Fruit fly (Drosophila melanogaster) whole organism, embryonic: ENCODE measurements around the gene CG6153.

Source experiments
- Atf6 ChIP-seq: fragments of 200-800 bp; sonication (Bioruptor generic); IDR thresholded peaks from 2 replicates; pipeline ENCODE4 v1.3.6; 2022; ENCODE audit warnings: missing biosample characterization, missing genetic modification characterization
- Bdp1 ChIP-seq: fragments of 200-800 bp; sonication (Bioruptor generic); optimal IDR thresholded peaks from 3 replicates; lab custom pipeline; 2016; ENCODE audit warnings: missing biosample characterization, missing genetic modification characterization
- CG10462 ChIP-seq: fragments of 200-800 bp; sonication (Bioruptor generic); optimal IDR thresholded peaks from 2 replicates; lab custom pipeline; 2016; ENCODE audit warnings: missing biosample characterization, missing genetic modification characterization
- CG10979 ChIP-seq: fragments of 200-800 bp; sonication (Bioruptor generic); optimal IDR thresholded peaks from 2 replicates; lab custom pipeline; 2018; ENCODE audit warnings: missing biosample characterization, mild to moderate bottlenecking, missing genetic modification characterization, moderate library complexity
- CG11504 ChIP-seq: fragments of 200-800 bp; sonication (Bioruptor generic); optimal IDR thresholded peaks from 3 replicates; lab custom pipeline; 2019; ENCODE audit warnings: missing biosample characterization, mild to moderate bottlenecking, missing genetic modification characterization, moderate library complexity
- CG13287 ChIP-seq: fragments of 200-800 bp; sonication (Bioruptor generic); IDR thresholded peaks from 2 replicates; pipeline ENCODE4 v1.3.6; 2022; ENCODE audit warnings: missing biosample characterization, missing genetic modification characterization; ENCODE audit not compliant: partially characterized antibody
- CG15269 ChIP-seq: fragments of 200-800 bp; sonication (Bioruptor generic); optimal IDR thresholded peaks from 2 replicates; lab custom pipeline; 2018; ENCODE audit warnings: missing biosample characterization, mild to moderate bottlenecking, missing genetic modification characterization, moderate library complexity
- CG16863 ChIP-seq: fragments of 200-800 bp; sonication (Bioruptor generic); optimal IDR thresholded peaks from 3 replicates; lab custom pipeline; 2016; ENCODE audit warnings: missing biosample characterization, missing genetic modification characterization
- CG18262 ChIP-seq: fragments of 200-800 bp; optimal IDR thresholded peaks from 3 replicates; lab custom pipeline; 2019; ENCODE audit warnings: missing biosample characterization, mild to moderate bottlenecking, missing genetic modification characterization, moderate library complexity
- CG1832 ChIP-seq: fragments of 200-800 bp; sonication (Bioruptor generic); optimal IDR thresholded peaks from 2 replicates; lab custom pipeline; 2017; ENCODE audit warnings: missing biosample characterization, mild to moderate bottlenecking, missing genetic modification characterization, inconsistent platforms
- CG2199 ChIP-seq: fragments of 200-800 bp; sonication (Bioruptor generic); IDR thresholded peaks from 3 replicates; pipeline ENCODE4 v1.3.6; 2022; ENCODE audit warnings: missing biosample characterization, missing genetic modification characterization
- CG2712 ChIP-seq: fragments of 200-800 bp; optimal IDR thresholded peaks from 3 replicates; lab custom pipeline; 2019; ENCODE audit warnings: missing biosample characterization, mild to moderate bottlenecking, missing genetic modification characterization, moderate library complexity
- CG31441 ChIP-seq: fragments of 200-800 bp; sonication (Bioruptor generic); IDR thresholded peaks from 2 replicates; pipeline ENCODE4 v1.3.6; 2022; ENCODE audit warnings: missing biosample characterization, missing genetic modification characterization
- CG34224 ChIP-seq: fragments of 200-800 bp; sonication (Bioruptor generic); IDR thresholded peaks from 3 replicates; pipeline ENCODE4 v1.3.6; 2022; ENCODE audit warnings: missing biosample characterization, missing genetic modification characterization; ENCODE audit not compliant: partially characterized antibody
- CG3847 ChIP-seq: fragments of 200-800 bp; sonication (Bioruptor generic); IDR thresholded peaks from 2 replicates; pipeline ENCODE4 v1.3.6; 2022; ENCODE audit warnings: missing biosample characterization, missing genetic modification characterization
- CG7839 ChIP-seq: fragments of 200-800 bp; sonication (Bioruptor generic); optimal IDR thresholded peaks from 3 replicates; lab custom pipeline; 2018; ENCODE audit warnings: missing biosample characterization, mild to moderate bottlenecking, missing genetic modification characterization, moderate library complexity
- CG7987 ChIP-seq: fragments of 200-800 bp; sonication (Bioruptor generic); optimal IDR thresholded peaks from 2 replicates; lab custom pipeline; 2018; ENCODE audit warnings: missing biosample characterization, mild to moderate bottlenecking, missing genetic modification characterization, moderate library complexity
- Dll ChIP-seq: fragments of 200-800 bp; sonication (Bioruptor generic); IDR thresholded peaks from 4 replicates; pipeline ENCODE4 v1.3.6; 2022; ENCODE audit warnings: missing biosample characterization, missing genetic modification characterization; ENCODE audit not compliant: partially characterized antibody
- Doc3 ChIP-seq: fragments of 200-800 bp; sonication (Bioruptor generic); IDR thresholded peaks from 3 replicates; pipeline ENCODE4 v1.3.6; 2022; ENCODE audit warnings: missing biosample characterization, missing genetic modification characterization; ENCODE audit not compliant: partially characterized antibody
- Hsf ChIP-seq: fragments of 200-800 bp; sonication (Bioruptor generic); optimal IDR thresholded peaks from 3 replicates; lab custom pipeline; 2016; ENCODE audit warnings: missing biosample characterization, missing genetic modification characterization
- Jarid2 ChIP-seq: fragments of 200-800 bp; sonication (Bioruptor generic); optimal IDR thresholded peaks from 3 replicates; lab custom pipeline; 2017; ENCODE audit warnings: mild to moderate bottlenecking, missing biosample characterization, missing genetic modification reagents, missing genetic modification characterization
- Nf-YA ChIP-seq: fragments of 200-800 bp; sonication (Bioruptor generic); IDR thresholded peaks from 2 replicates; pipeline ENCODE4 v1.3.6; 2022; ENCODE audit warnings: missing biosample characterization, missing genetic modification characterization
- Nf-YB ChIP-seq: fragments of 200-800 bp; sonication (Bioruptor generic); optimal IDR thresholded peaks from 3 replicates; lab custom pipeline; 2019; ENCODE audit warnings: missing biosample characterization, mild to moderate bottlenecking, missing genetic modification characterization, moderate library complexity
- Trl ChIP-seq, 3 experiments: fragments of >200 bp in 2 of 3; fragments of 200-800 bp in 1 of 3; sonication (Bioruptor generic) in 1 of 3; optimal IDR thresholded peaks; 2 replicates in 1 of 3; 3 replicates in 2 of 3; lab custom pipeline; 2016 to 2017; ENCODE audit warnings: missing biosample characterization in 1 of 3, missing genetic modification characterization in 1 of 3
- cg ChIP-seq: fragments of 200-800 bp; sonication (Bioruptor generic); optimal IDR thresholded peaks from 3 replicates; lab custom pipeline; 2019; ENCODE audit warnings: missing biosample characterization, mild to moderate bottlenecking, missing genetic modification characterization, moderate library complexity
- chm ChIP-seq: fragments of 200-800 bp; sonication (Bioruptor generic); IDR thresholded peaks from 2 replicates; pipeline ENCODE4 v1.3.6; 2022; ENCODE audit warnings: missing biosample characterization, missing genetic modification characterization
- crol ChIP-seq: fragments of 200-800 bp; sonication (Bioruptor generic); IDR thresholded peaks from 2 replicates; pipeline ENCODE4 v1.3.6; 2022; ENCODE audit warnings: missing biosample characterization, missing genetic modification characterization
- dmrt99B ChIP-seq: fragments of 200-800 bp; sonication (Bioruptor generic); optimal IDR thresholded peaks from 2 replicates; lab custom pipeline; 2018; ENCODE audit warnings: missing biosample characterization, mild to moderate bottlenecking, missing genetic modification characterization, moderate library complexity
- ewg ChIP-seq: fragments of 200-800 bp; sonication (Bioruptor generic); optimal IDR thresholded peaks from 3 replicates; lab custom pipeline; 2017; ENCODE audit warnings: mild to moderate bottlenecking, missing biosample characterization, missing genetic modification reagents, missing genetic modification characterization
- gce ChIP-seq: fragments of 200-800 bp; sonication (Bioruptor generic); IDR thresholded peaks from 3 replicates; pipeline ENCODE4 v1.3.6; 2022; ENCODE audit warnings: missing biosample characterization, missing genetic modification characterization
- gem ChIP-seq: fragments of 200-800 bp; sonication (Bioruptor generic); optimal IDR thresholded peaks from 2 replicates; lab custom pipeline; 2019; ENCODE audit warnings: missing biosample characterization, mild to moderate bottlenecking, missing genetic modification characterization, moderate library complexity
- gsb-n ChIP-seq: fragments of 200-800 bp; sonication (Bioruptor generic); optimal IDR thresholded peaks from 3 replicates; lab custom pipeline; 2018; ENCODE audit warnings: missing biosample characterization, mild to moderate bottlenecking, missing genetic modification characterization
- her ChIP-seq: fragments of 200-800 bp; sonication (Bioruptor generic); optimal IDR thresholded peaks from 2 replicates; lab custom pipeline; 2016; ENCODE audit warnings: missing biosample characterization, missing genetic modification characterization
- lola ChIP-seq, 3 experiments: fragments of >200 bp in 2 of 3; fragments of 200-800 bp in 1 of 3; sonication (Bioruptor generic) in 1 of 3; optimal IDR thresholded peaks; 2 replicates each; lab custom pipeline; 2017 to 2019; ENCODE audit warnings: missing biosample characterization in 3 of 3, missing genetic modification characterization in 3 of 3, mild to moderate bottlenecking in 1 of 3, moderate library complexity in 1 of 3
- mld ChIP-seq: fragments of 200-800 bp; sonication (Bioruptor generic); IDR thresholded peaks from 3 replicates; pipeline ENCODE4 v1.3.6; 2022; ENCODE audit warnings: missing biosample characterization, missing genetic modification characterization; ENCODE audit not compliant: partially characterized antibody
- nau ChIP-seq: fragments of 200-800 bp; sonication (Bioruptor generic); optimal IDR thresholded peaks from 3 replicates; lab custom pipeline; 2017; ENCODE audit warnings: missing biosample characterization, mild to moderate bottlenecking, missing genetic modification characterization, missing genetic modification reagents
- nerfin-1 ChIP-seq: fragments of 200-800 bp; sonication (Bioruptor generic); optimal IDR thresholded peaks from 3 replicates; lab custom pipeline; 2019; ENCODE audit warnings: missing biosample characterization, mild to moderate bottlenecking, missing genetic modification characterization, moderate library complexity
- oc ChIP-seq: fragments of 200-800 bp; sonication (Bioruptor generic); optimal IDR thresholded peaks from 2 replicates; lab custom pipeline; 2018; ENCODE audit warnings: missing biosample characterization, mild to moderate bottlenecking, missing genetic modification characterization, moderate library complexity
- pb ChIP-seq: fragments of 200-800 bp; sonication (Bioruptor generic); optimal IDR thresholded peaks from 3 replicates; lab custom pipeline; 2016; ENCODE audit warnings: missing biosample characterization, missing genetic modification characterization
- pfk ChIP-seq: fragments of 200-800 bp; sonication (Bioruptor generic); optimal IDR thresholded peaks from 2 replicates; lab custom pipeline; 2018; ENCODE audit warnings: missing biosample characterization, mild to moderate bottlenecking, missing genetic modification characterization, moderate library complexity
- sens ChIP-seq: fragments of 200-800 bp; sonication (Bioruptor generic); peaks from one replicate; lab custom pipeline; 2016; ENCODE audit warnings: missing biosample characterization, missing genetic modification characterization
- sna ChIP-seq: fragments of 200-800 bp; sonication (Bioruptor generic); IDR thresholded peaks from 2 replicates; pipeline ENCODE4 v1.3.6; 2022; ENCODE audit warnings: missing biosample characterization, missing genetic modification characterization; ENCODE audit not compliant: partially characterized antibody
- sr ChIP-seq: fragments of 200-800 bp; sonication (Bioruptor generic); IDR thresholded peaks from 3 replicates; pipeline ENCODE4 v1.3.6; 2022; ENCODE audit warnings: missing biosample characterization, missing genetic modification characterization
- stwl ChIP-seq: fragments of 200-800 bp; sonication (Bioruptor generic); optimal IDR thresholded peaks from 3 replicates; lab custom pipeline; 2018; ENCODE audit warnings: missing biosample characterization, mild to moderate bottlenecking, missing genetic modification characterization, moderate library complexity
- vvl ChIP-seq: fragments of 200-800 bp; sonication (Bioruptor generic); IDR thresholded peaks from 2 replicates; pipeline ENCODE4 v1.3.6; 2022; ENCODE audit warnings: missing biosample characterization, missing genetic modification characterization
- yki ChIP-seq: fragments of >200 bp; optimal IDR thresholded peaks from 3 replicates; lab custom pipeline; 2018
- zen2 ChIP-seq: fragments of 200-800 bp; sonication (Bioruptor generic); IDR thresholded peaks from 3 replicates; pipeline ENCODE4 v1.3.6; 2022; ENCODE audit warnings: missing biosample characterization, missing genetic modification characterization; ENCODE audit not compliant: partially characterized antibody
- zfh2 ChIP-seq: fragments of 200-800 bp; sonication (Bioruptor generic); optimal IDR thresholded peaks from 2 replicates; lab custom pipeline; 2016; ENCODE audit warnings: missing biosample characterization, missing genetic modification characterization

Gene CG6153

DNA sequence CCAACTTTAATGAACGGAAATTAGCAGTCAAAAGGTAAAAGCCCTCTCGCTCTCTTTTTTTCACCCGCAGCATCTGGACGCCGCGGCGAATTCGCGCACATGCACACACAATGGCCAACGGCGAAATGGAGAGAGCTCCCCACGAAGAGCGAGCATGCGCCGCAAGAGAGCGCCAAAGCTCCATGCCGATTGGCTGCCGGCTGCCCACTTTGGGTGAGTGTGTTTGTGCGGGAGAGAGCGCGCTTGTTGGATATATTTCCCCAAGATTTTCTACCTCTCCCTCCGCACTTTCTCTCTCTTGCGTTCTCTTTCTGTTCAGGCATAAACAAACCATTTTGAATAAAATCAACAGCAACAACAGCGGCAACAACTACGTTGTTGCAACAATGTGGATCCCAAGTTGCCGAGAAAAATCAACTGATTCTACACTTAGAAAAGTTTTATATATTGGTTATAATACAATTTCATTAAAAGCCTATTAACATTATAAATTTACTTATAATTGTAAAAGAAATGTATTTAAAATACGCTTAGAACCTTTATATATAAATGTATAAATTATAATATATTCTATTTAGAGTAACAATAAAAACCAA lies 37.0 kb upstream of the CG6153 start:
- no peak for TF ChIP-seq stwl (tag; lab: Kevin White, UChicago)
- TF ChIP-seq CG3847 (GFP tag; lab: Robert Waterston, UW), result no peak
- TF ChIP-seq CG31441 (GFP tag; lab: Robert Waterston, UW), result peak; percentile 40; the same call in 1 of the 2 replicates
- TF ChIP-seq CG2712, result no peak
- no peak for TF ChIP-seq Hsf (GFP tag; lab: Kevin White, UChicago)
- TF ChIP-seq zfh2 (GFP tag; lab: Kevin White, UChicago), result no peak
- TF ChIP-seq pb (GFP tag; lab: Kevin White, UChicago), result no peak
- peak in 1 of 3 experiments; percentile 1 for TF ChIP-seq lola (GFP tag; optimal IDR thresholded peaks at IDR 0.05; lab: Kevin White, UChicago)
- peak; percentile 87 for TF ChIP-seq vvl (GFP tag; lab: Robert Waterston, UW)
- peak; percentile 7; the same call in 1 of the 2 replicates for TF ChIP-seq chm (GFP tag; lab: Robert Waterston, UW)
- TF ChIP-seq CG15269 (tag; lab: Kevin White, UChicago), result no peak
- no peak for TF ChIP-seq her
- TF ChIP-seq yki (lab: Kevin White, UChicago), result peak; percentile 61
- TF ChIP-seq CG7839 (tag; lab: Kevin White, UChicago), result peak; percentile 23
- peak; percentile 14 for TF ChIP-seq CG10979 (tag; lab: Kevin White, UChicago)
- TF ChIP-seq CG7987 (GFP tag; lab: Kevin White, UChicago), result no peak
- TF ChIP-seq Nf-YA, result peak; percentile 83
- no peak; the same call in 2 of the 3 replicates for TF ChIP-seq Doc3
- TF ChIP-seq CG11504 (tag; lab: Kevin White, UChicago), result peak; percentile 57
- peak; percentile 82 for TF ChIP-seq sr (GFP tag; lab: Robert Waterston, UW)
- TF ChIP-seq oc (tag; lab: Kevin White, UChicago), result peak; percentile 20
- TF ChIP-seq crol, result peak; percentile 78
- TF ChIP-seq Dll, result peak; percentile 38; the same call in 1 of the 4 replicates
- no peak for TF ChIP-seq pfk (GFP tag; lab: Kevin White, UChicago)
- peak; percentile 59 for TF ChIP-seq ewg (GFP tag; lab: Kevin White, UChicago)
- TF ChIP-seq Bdp1 (GFP tag; lab: Kevin White, UChicago), result no peak
- peak; percentile 98 for TF ChIP-seq Nf-YB
- TF ChIP-seq zen2, result peak; percentile 87
- peak; percentile 51 for TF ChIP-seq CG34224 (GFP tag; lab: Robert Waterston, UW)
- TF ChIP-seq Trl (optimal IDR thresholded peaks at IDR 0.05; lab: Kevin White, UChicago), result peak; percentile 85 to 94
- peak; percentile 18 for TF ChIP-seq Trl (GFP tag; optimal IDR thresholded peaks at IDR 0.05; lab: Kevin White, UChicago)
- TF ChIP-seq gem (tag; lab: Kevin White, UChicago), result peak; percentile 37
- TF ChIP-seq gsb-n (tag; lab: Kevin White, UChicago), result peak; percentile 16
- peak; percentile 29; the same call in 1 of the 2 replicates for TF ChIP-seq CG13287
- TF ChIP-seq CG1832 (GFP tag; lab: Kevin White, UChicago), result peak; percentile 0
- TF ChIP-seq sna (GFP tag; lab: Robert Waterston, UW), result peak; percentile 38; the same call in 1 of the 2 replicates
- TF ChIP-seq Jarid2, result peak; percentile 1
- TF ChIP-seq Atf6 (GFP tag; lab: Robert Waterston, UW), result no peak
- TF ChIP-seq sens (GFP tag; lab: Kevin White, UChicago), result peak; percentile 40
- TF ChIP-seq gce, result no peak
- TF ChIP-seq mld (GFP tag; lab: Robert Waterston, UW), result no peak
- peak; percentile 31 for TF ChIP-seq CG18262
- TF ChIP-seq dmrt99B (tag; lab: Kevin White, UChicago), result peak; percentile 4
- no peak for TF ChIP-seq nerfin-1 (tag; lab: Kevin White, UChicago)
- no peak for TF ChIP-seq CG10462 (GFP tag; lab: Kevin White, UChicago)
- no peak for TF ChIP-seq CG2199 (GFP tag; lab: Robert Waterston, UW)
- no peak for TF ChIP-seq CG16863 (GFP tag; lab: Kevin White, UChicago)
- TF ChIP-seq cg (GFP tag; lab: Kevin White, UChicago), result peak; percentile 87
- TF ChIP-seq nau (GFP tag; lab: Kevin White, UChicago), result no peak
